Worm (Caenorhabditis elegans) whole organism, L1 larva: ENCODE results near the gene K08H10.6.

Experiments
- C16A3.4 ChIP-seq: fragments of 150-350 bp; optimal IDR thresholded peaks from 2 replicates; lab custom pipeline; 2014; ENCODE audit warnings: missing biosample characterization, missing genetic modification characterization
- aha-1 ChIP-seq: fragments of 150-350 bp; optimal IDR thresholded peaks from 2 replicates; lab custom pipeline; 2014; ENCODE audit warnings: missing biosample characterization, missing genetic modification characterization
- ama-1 ChIP-seq: fragments of 150-350 bp; optimal IDR thresholded peaks from 2 replicates; lab custom pipeline; 2014
- blmp-1 ChIP-seq: fragments of 150-350 bp; optimal IDR thresholded peaks from 2 replicates; lab custom pipeline; 2014; ENCODE audit warnings: missing biosample characterization, missing genetic modification characterization
- ceh-63 ChIP-seq: fragments of 200-800 bp; sonication (Bioruptor generic); optimal IDR thresholded peaks from 2 replicates; lab custom pipeline; 2018; ENCODE audit warnings: mild to moderate bottlenecking, missing genetic modification characterization, missing compliant biosample characterization
- ceh-82 ChIP-seq, 3 experiments: fragments of 150-350 bp in 1 of 3; sonication (generic microtip) in 2 of 3; optimal IDR thresholded peaks; 2 replicates each; lab custom pipeline; 2014 to 2017; ENCODE audit warnings: missing biosample characterization in 3 of 3, missing genetic modification characterization in 3 of 3
- ceh-90 ChIP-seq: sonication (generic microtip); optimal IDR thresholded peaks from 2 replicates; lab custom pipeline; 2016; ENCODE audit warnings: missing genetic modification characterization, missing compliant biosample characterization
- ces-1 ChIP-seq: fragments of 150-350 bp; optimal IDR thresholded peaks from 2 replicates; lab custom pipeline; 2014; ENCODE audit warnings: missing biosample characterization, missing genetic modification reagents, missing genetic modification characterization
- egl-13 ChIP-seq: sonication (generic microtip); optimal IDR thresholded peaks from 2 replicates; lab custom pipeline; 2016; ENCODE audit warnings: missing genotype, missing genetic modification reagents, missing genetic modification characterization, missing compliant biosample characterization
- egl-27 ChIP-seq, 2 experiments: fragments of 150-350 bp in 1 of 2; sonication (generic microtip); optimal IDR thresholded peaks; 3 replicates each; lab custom pipeline; 2017 to 2018; ENCODE audit warnings: missing biosample characterization in 2 of 2, missing genetic modification characterization in 2 of 2, missing genetic modification reagents in 2 of 2
- elt-2 ChIP-seq: sonication (generic microtip); optimal IDR thresholded peaks from 2 replicates; lab custom pipeline; 2016; ENCODE audit warnings: missing genetic modification characterization, mild to moderate bottlenecking, inconsistent platforms, missing compliant biosample characterization, missing genetic modification reagents
- ets-5 ChIP-seq: fragments of 200-800 bp; sonication (Bioruptor generic); IDR thresholded peaks from 2 replicates; pipeline ENCODE4 v1.3.6; 2022; ENCODE audit warnings: missing genetic modification characterization, missing compliant biosample characterization
- fkh-10 ChIP-seq: sonication (generic microtip); optimal IDR thresholded peaks from 2 replicates; lab custom pipeline; 2017; ENCODE audit warnings: missing biosample characterization, missing genetic modification reagents, missing genetic modification characterization
- fkh-4 ChIP-seq: sonication (generic microtip); optimal IDR thresholded peaks from 2 replicates; lab custom pipeline; 2016; ENCODE audit warnings: missing compliant biosample characterization, missing genetic modification characterization, borderline replicate concordance
- fkh-8 ChIP-seq: sonication (generic microtip); optimal IDR thresholded peaks from 2 replicates; lab custom pipeline; 2016; ENCODE audit warnings: mild to moderate bottlenecking, missing genetic modification characterization, missing compliant biosample characterization
- grh-1 ChIP-seq: fragments of 200-800 bp; sonication (Bioruptor generic); IDR thresholded peaks from 2 replicates; pipeline ENCODE4 v1.3.6; 2022; ENCODE audit warnings: missing genetic modification reagents, missing genetic modification characterization, missing compliant biosample characterization
- hlh-4 ChIP-seq: sonication (generic microtip); optimal IDR thresholded peaks from 2 replicates; lab custom pipeline; 2016; ENCODE audit warnings: mild to moderate bottlenecking, missing genetic modification characterization, missing compliant biosample characterization
- hpl-2 ChIP-seq: fragments of 150-350 bp; optimal IDR thresholded peaks from 2 replicates; lab custom pipeline; 2014; ENCODE audit warnings: missing biosample characterization, missing genetic modification reagents, missing genetic modification characterization
- irx-1 ChIP-seq: sonication (generic microtip); optimal IDR thresholded peaks from 2 replicates; lab custom pipeline; 2016; ENCODE audit warnings: missing genetic modification characterization, missing compliant biosample characterization
- isw-1 ChIP-seq: fragments of 200-800 bp; sonication (Bioruptor generic); IDR thresholded peaks from 2 replicates; pipeline ENCODE4 v1.3.6; 2022; ENCODE audit warnings: missing genetic modification characterization, missing compliant biosample characterization
- jun-1 ChIP-seq: fragments of 150-350 bp; optimal IDR thresholded peaks from 2 replicates; lab custom pipeline; 2014; ENCODE audit warnings: missing biosample characterization, missing genetic modification reagents, missing genetic modification characterization
- lin-14 ChIP-seq: fragments of 200-800 bp; sonication (Bioruptor generic); optimal IDR thresholded peaks from 2 replicates; lab custom pipeline; 2018; ENCODE audit warnings: mild to moderate bottlenecking, missing genetic modification characterization, moderate library complexity, missing compliant biosample characterization
- lin-15B ChIP-seq: fragments of 150-350 bp; sonication (generic microtip); optimal IDR thresholded peaks from 3 replicates; lab custom pipeline; 2014; ENCODE audit warnings: missing biosample characterization, missing genetic modification characterization
- lin-35 ChIP-seq, 2 experiments: fragments of 150-350 bp; optimal IDR thresholded peaks; 2 replicates each; lab custom pipeline; 2014; ENCODE audit warnings: missing biosample characterization in 2 of 2, missing genetic modification characterization in 2 of 2, missing genetic modification reagents in 2 of 2
- lir-3 ChIP-seq: sonication (generic microtip); optimal IDR thresholded peaks from 2 replicates; lab custom pipeline; 2016; ENCODE audit warnings: mild to moderate bottlenecking, missing genetic modification characterization, moderate library complexity, missing compliant biosample characterization; ENCODE audit not compliant: poor library complexity
- lsy-2 ChIP-seq, 2 experiments: fragments of 150-350 bp; optimal IDR thresholded peaks; 2 replicates each; lab custom pipeline; 2014; ENCODE audit warnings: missing biosample characterization in 2 of 2, missing genetic modification characterization in 2 of 2
- mab-9 ChIP-seq: fragments of 200-800 bp; sonication (Bioruptor generic); IDR thresholded peaks from 2 replicates; pipeline ENCODE4 v1.3.6; 2022; ENCODE audit warnings: missing genetic modification reagents, missing genetic modification characterization, missing compliant biosample characterization
- mdl-1 ChIP-seq, 2 experiments: fragments of 150-350 bp; optimal IDR thresholded peaks; 2 replicates each; lab custom pipeline; 2014 to 2017; ENCODE audit warnings: missing biosample characterization in 2 of 2, missing genetic modification characterization in 2 of 2, inconsistent platforms in 1 of 2
- mef-2 ChIP-seq: fragments of 150-350 bp; optimal IDR thresholded peaks from 2 replicates; lab custom pipeline; 2014; ENCODE audit warnings: missing biosample characterization, missing genetic modification characterization
- mep-1 ChIP-seq: fragments of 150-350 bp; optimal IDR thresholded peaks from 2 replicates; lab custom pipeline; 2014; ENCODE audit warnings: missing biosample characterization, missing genetic modification characterization
- nhr-11 ChIP-seq: fragments of 150-350 bp; optimal IDR thresholded peaks from 2 replicates; lab custom pipeline; 2014; ENCODE audit warnings: missing biosample characterization, missing genetic modification characterization
- nhr-20 ChIP-seq: sonication (generic microtip); optimal IDR thresholded peaks from 2 replicates; lab custom pipeline; 2016; ENCODE audit warnings: mild to moderate bottlenecking, missing genetic modification characterization, missing compliant biosample characterization
- nhr-28 ChIP-seq: fragments of 150-350 bp; optimal IDR thresholded peaks from 2 replicates; lab custom pipeline; 2014; ENCODE audit warnings: missing biosample characterization, missing genetic modification characterization
- nhr-47 ChIP-seq: sonication (generic microtip); optimal IDR thresholded peaks from 2 replicates; lab custom pipeline; 2016; ENCODE audit warnings: mild to moderate bottlenecking, missing genetic modification characterization, moderate library complexity, missing compliant biosample characterization
- nhr-71 ChIP-seq: sonication (generic microtip); optimal IDR thresholded peaks from 2 replicates; lab custom pipeline; 2016; ENCODE audit warnings: mild to moderate bottlenecking, missing genetic modification characterization, moderate library complexity, missing compliant biosample characterization
- nhr-76 ChIP-seq: sonication (generic microtip); optimal IDR thresholded peaks from 2 replicates; lab custom pipeline; 2017; ENCODE audit warnings: missing biosample characterization, missing genetic modification characterization
- nhr-77 ChIP-seq: fragments of 150-350 bp; optimal IDR thresholded peaks from 2 replicates; lab custom pipeline; 2014; ENCODE audit warnings: missing biosample characterization, missing genetic modification characterization
- nhr-85 ChIP-seq: sonication (generic microtip); peaks from one replicate; lab custom pipeline; 2016; ENCODE audit warnings: missing genetic modification characterization, inconsistent platforms, missing compliant biosample characterization
- nhr-90 ChIP-seq: sonication (generic microtip); optimal IDR thresholded peaks from 2 replicates; lab custom pipeline; 2016; ENCODE audit warnings: mild to moderate bottlenecking, missing genetic modification characterization, missing compliant biosample characterization; ENCODE audit not compliant: poor library complexity
- pag-3 ChIP-seq: sonication (generic microtip); optimal IDR thresholded peaks from 2 replicates; lab custom pipeline; 2017; ENCODE audit warnings: missing genetic modification characterization, mild to moderate bottlenecking, missing compliant biosample characterization, antibody characterized with exemption, borderline replicate concordance; ENCODE audit not compliant: insufficient read depth
- rnt-1 ChIP-seq: sonication (generic microtip); optimal IDR thresholded peaks from 2 replicates; lab custom pipeline; 2016; ENCODE audit warnings: mild to moderate bottlenecking, missing genetic modification characterization, moderate library complexity, missing compliant biosample characterization
- skn-1 ChIP-seq: fragments of 150-350 bp; optimal IDR thresholded peaks from 2 replicates; lab custom pipeline; 2014; ENCODE audit warnings: missing biosample characterization, missing genetic modification characterization
- snpc-4 ChIP-seq: fragments of 150-350 bp; optimal IDR thresholded peaks from 2 replicates; lab custom pipeline; 2014; ENCODE audit warnings: missing biosample characterization, missing genetic modification characterization
- sox-4 ChIP-seq: sonication (generic microtip); optimal IDR thresholded peaks from 2 replicates; lab custom pipeline; 2016; ENCODE audit warnings: missing genetic modification characterization, missing compliant biosample characterization
- sptf-1 ChIP-seq: fragments of 150-350 bp; optimal IDR thresholded peaks from 2 replicates; lab custom pipeline; 2014; ENCODE audit warnings: missing biosample characterization, missing genetic modification characterization
- swsn-7 ChIP-seq: sonication (generic microtip); optimal IDR thresholded peaks from 2 replicates; lab custom pipeline; 2016; ENCODE audit warnings: missing genetic modification characterization, missing compliant biosample characterization
- tbx-2 ChIP-seq: sonication (generic microtip); optimal IDR thresholded peaks from 2 replicates; lab custom pipeline; 2016; ENCODE audit warnings: missing genetic modification characterization, missing compliant biosample characterization
- unc-62 ChIP-seq: fragments of 150-350 bp; optimal IDR thresholded peaks from 2 replicates; lab custom pipeline; 2014; ENCODE audit warnings: missing biosample characterization, missing genetic modification reagents, missing genetic modification characterization
- ztf-11 ChIP-seq, 2 experiments: sonication (generic microtip); optimal IDR thresholded peaks; 2 replicates each; lab custom pipeline; 2016 to 2017; ENCODE audit warnings: missing genetic modification characterization in 2 of 2, missing biosample characterization in 1 of 2, missing compliant biosample characterization in 1 of 2
- ztf-4 ChIP-seq: fragments of 150-350 bp; optimal IDR thresholded peaks from 2 replicates; lab custom pipeline; 2014; ENCODE audit warnings: missing biosample characterization, missing genetic modification characterization

K08H10.6 gene

ce11 chrV:10041484-10041883, 45.8 kb upstream of the K08H10.6 start (continued):
- TF ChIP-seq blmp-1 (tag; lab: Kevin White, UChicago): peak; percentile 3
- no peak for TF ChIP-seq jun-1
- TF ChIP-seq grh-1 (GFP tag; lab: Robert Waterston, UW): no peak
- no peak for TF ChIP-seq ceh-63 (GFP tag; lab: Kevin White, UChicago)
- TF ChIP-seq isw-1: peak; percentile 8; the same call in 1 of the 2 replicates
- TF ChIP-seq nhr-90 (tag; lab: Kevin White, UChicago): no peak
- no peak for TF ChIP-seq ces-1
- no peak for TF ChIP-seq ama-1
- TF ChIP-seq fkh-10 (GFP tag; lab: Kevin White, UChicago): no peak
- TF ChIP-seq swsn-7 (tag; lab: Kevin White, UChicago): peak; percentile 22
- no peak for TF ChIP-seq C16A3.4 (tag; lab: Kevin White, UChicago)
- TF ChIP-seq hlh-4: no peak
- TF ChIP-seq unc-62 (GFP tag; lab: Kevin White, UChicago): no peak
- peak; percentile 21 for TF ChIP-seq mep-1 (tag; lab: Kevin White, UChicago)
- no peak for TF ChIP-seq skn-1 (tag; lab: Kevin White, UChicago)
- no peak for TF ChIP-seq egl-13 (tag; lab: Kevin White, UChicago)
- TF ChIP-seq sox-4: no peak
- no peak for TF ChIP-seq lin-15B (tag; lab: Kevin White, UChicago)
- peak; percentile 68 for TF ChIP-seq lin-14 (GFP tag; lab: Kevin White, UChicago)
- no peak for TF ChIP-seq mab-9
- TF ChIP-seq ceh-82 (tag; optimal IDR thresholded peaks at IDR 0.05; lab: Kevin White, UChicago): peak in 1 of 3 experiments; percentile 50
- peak in 1 of 2 experiments; percentile 4 for TF ChIP-seq lin-35 (GFP tag; optimal IDR thresholded peaks at IDR 0.05; lab: Kevin White, UChicago)
- TF ChIP-seq ets-5 (GFP tag; lab: Robert Waterston, UW): no peak
- TF ChIP-seq nhr-71 (tag; lab: Kevin White, UChicago): peak; percentile 34
- no peak for TF ChIP-seq sptf-1 (tag; lab: Kevin White, UChicago)

ce11 chrV:10039837-10040236, 44.1 kb upstream of the K08H10.6 start:
- peak; percentile 64 to 91 for TF ChIP-seq lsy-2 (tag; optimal IDR thresholded peaks at IDR 0.05; lab: Kevin White, UChicago)
- peak in 1 of 2 experiments; percentile 34 for TF ChIP-seq egl-27 (tag; optimal IDR thresholded peaks at IDR 0.05; lab: Kevin White, UChicago)
- TF ChIP-seq ceh-90 (tag; lab: Kevin White, UChicago): no peak
- TF ChIP-seq ceh-82 (tag; optimal IDR thresholded peaks at IDR 0.05; lab: Kevin White, UChicago): peak; percentile 56 to 61 (median 57)
- no peak for TF ChIP-seq nhr-28 (tag; lab: Kevin White, UChicago)
- peak; percentile 85 for TF ChIP-seq nhr-20 (tag; lab: Kevin White, UChicago)
- TF ChIP-seq nhr-11: no peak
- peak; percentile 45 for TF ChIP-seq rnt-1
- no peak for TF ChIP-seq grh-1 (GFP tag; lab: Robert Waterston, UW)
- TF ChIP-seq elt-2 (tag; lab: Kevin White, UChicago): peak; percentile 85
- peak; percentile 28 for TF ChIP-seq C16A3.4 (tag; lab: Kevin White, UChicago)
- TF ChIP-seq snpc-4: no peak
- TF ChIP-seq hpl-2 (GFP tag; lab: Kevin White, UChicago): no peak
- TF ChIP-seq nhr-90 (tag; lab: Kevin White, UChicago): peak; percentile 68
- no peak for TF ChIP-seq fkh-4
- peak; percentile 24 for TF ChIP-seq egl-13 (tag; lab: Kevin White, UChicago)
- no peak for TF ChIP-seq ets-5 (GFP tag; lab: Robert Waterston, UW)
- TF ChIP-seq aha-1 (tag; lab: Kevin White, UChicago): no peak
- peak; percentile 63 for TF ChIP-seq nhr-47
- peak; percentile 73 for TF ChIP-seq nhr-85
- peak; percentile 31 for TF ChIP-seq fkh-8 (tag; lab: Kevin White, UChicago)
- TF ChIP-seq mef-2 (tag; lab: Kevin White, UChicago): no peak
- peak; percentile 91 for TF ChIP-seq blmp-1 (tag; lab: Kevin White, UChicago)
- peak; percentile 66 for TF ChIP-seq tbx-2
- TF ChIP-seq pag-3 (tag; lab: Kevin White, UChicago): no peak
- TF ChIP-seq nhr-76: no peak
- peak; percentile 1 for TF ChIP-seq irx-1 (tag; lab: Kevin White, UChicago)
- TF ChIP-seq lir-3 (tag; lab: Kevin White, UChicago): no peak
- peak; percentile 78 for TF ChIP-seq nhr-71 (tag; lab: Kevin White, UChicago)
- TF ChIP-seq mdl-1 (tag; optimal IDR thresholded peaks at IDR 0.05; lab: Kevin White, UChicago): peak in 1 of 2 experiments; percentile 60
- TF ChIP-seq mep-1 (tag; lab: Kevin White, UChicago): peak; percentile 78
- peak; percentile 63 for TF ChIP-seq ztf-4 (tag; lab: Kevin White, UChicago)
- TF ChIP-seq ztf-11 (tag; optimal IDR thresholded peaks at IDR 0.05; lab: Kevin White, UChicago): peak in 1 of 2 experiments; percentile 7
- TF ChIP-seq nhr-77 (tag; lab: Kevin White, UChicago): peak; percentile 61
